Worm (Caenorhabditis elegans) whole organism, young adult: ENCODE data around the gene ZK1307.1.

Source experiments
- D2030.7 ChIP-seq: fragments of 200-800 bp; sonication (Bioruptor generic); IDR thresholded peaks from 2 replicates; pipeline ENCODE4 v1.3.6; 2022; ENCODE audit warnings: missing genetic modification reagents, missing genetic modification characterization, missing compliant biosample characterization
- F10E7.11 ChIP-seq: sonication (generic microtip); optimal IDR thresholded peaks from 2 replicates; lab custom pipeline; 2017; ENCODE audit warnings: mild to moderate bottlenecking, missing genetic modification characterization, moderate library complexity, missing compliant biosample characterization
- F22D6.2 ChIP-seq: sonication (generic microtip); optimal IDR thresholded peaks from 2 replicates; lab custom pipeline; 2016; ENCODE audit warnings: mild to moderate bottlenecking, missing genetic modification characterization, missing compliant biosample characterization
- F33H1.4 ChIP-seq: fragments of 200-800 bp; sonication (Bioruptor generic); IDR thresholded peaks from 2 replicates; pipeline ENCODE4 v1.3.6; 2022; ENCODE audit warnings: missing genetic modification reagents, missing genetic modification characterization, missing compliant biosample characterization
- F49E8.2 ChIP-seq: sonication (generic microtip); optimal IDR thresholded peaks from 3 replicates; lab custom pipeline; 2017; ENCODE audit warnings: missing genetic modification characterization, mild to moderate bottlenecking, missing compliant biosample characterization, antibody characterized with exemption, moderate library complexity; ENCODE audit not compliant: insufficient read depth
- F55B11.4 ChIP-seq: sonication (generic microtip); optimal IDR thresholded peaks from 2 replicates; lab custom pipeline; 2016; ENCODE audit warnings: missing compliant biosample characterization, missing genetic modification characterization, borderline replicate concordance; ENCODE audit not compliant: insufficient read depth
- F57C9.4 ChIP-seq: sonication (generic microtip); optimal IDR thresholded peaks from 2 replicates; lab custom pipeline; 2017; ENCODE audit warnings: mild to moderate bottlenecking, missing genetic modification characterization, missing compliant biosample characterization
- K12H6.12 ChIP-seq: fragments of 200-800 bp; sonication (Bioruptor generic); optimal IDR thresholded peaks from 2 replicates; lab custom pipeline; 2018; ENCODE audit warnings: mild to moderate bottlenecking, missing genetic modification characterization, missing compliant biosample characterization
- Y53F4B.3 ChIP-seq: fragments of 200-800 bp; sonication (Bioruptor generic); IDR thresholded peaks from 2 replicates; pipeline ENCODE4 v1.3.6; 2022; ENCODE audit warnings: missing genetic modification reagents, missing genetic modification characterization, missing compliant biosample characterization
- Y56A3A.18 ChIP-seq: fragments of 200-800 bp; sonication (Bioruptor generic); IDR thresholded peaks from 2 replicates; pipeline ENCODE4 v1.3.6; 2022; ENCODE audit warnings: missing genetic modification reagents, missing genetic modification characterization, missing compliant biosample characterization
- aptf-3 ChIP-seq: fragments of 200-800 bp; sonication (Bioruptor generic); IDR thresholded peaks from 2 replicates; pipeline ENCODE4 v1.3.6; 2022; ENCODE audit warnings: missing genetic modification characterization, missing compliant biosample characterization
- atf-7 ChIP-seq: sonication (generic microtip); optimal IDR thresholded peaks from 2 replicates; lab custom pipeline; 2017; ENCODE audit warnings: mild to moderate bottlenecking, missing genetic modification characterization, missing compliant biosample characterization
- athp-1 ChIP-seq: sonication (generic microtip); optimal IDR thresholded peaks from 2 replicates; lab custom pipeline; 2017; ENCODE audit warnings: mild to moderate bottlenecking, missing genetic modification characterization, missing compliant biosample characterization
- ccch-3 ChIP-seq: fragments of 200-800 bp; sonication (Bioruptor generic); optimal IDR thresholded peaks from 2 replicates; lab custom pipeline; 2018; ENCODE audit warnings: mild to moderate bottlenecking, missing genetic modification characterization, missing compliant biosample characterization
- cebp-1 ChIP-seq, 2 experiments: fragments of 200-800 bp in 1 of 2; sonication (Bioruptor generic) in 1 of 2; sonication (generic microtip) in 1 of 2; IDR thresholded peaks in 1 of 2; optimal IDR thresholded peaks in 1 of 2; 2 replicates each; pipeline versions ENCODE4 v1.3.6 to Lab custom; 2017 to 2022; ENCODE audit warnings: missing compliant biosample characterization in 2 of 2, missing genetic modification characterization in 2 of 2, mild to moderate bottlenecking in 1 of 2, missing genetic modification reagents in 1 of 2, moderate library complexity in 1 of 2
- cebp-2 ChIP-seq: fragments of 200-800 bp; sonication (Bioruptor generic); IDR thresholded peaks from 2 replicates; pipeline ENCODE4 v1.3.6; 2022; ENCODE audit warnings: missing genetic modification characterization, missing compliant biosample characterization
- ceh-100 ChIP-seq: fragments of 200-800 bp; sonication (Bioruptor generic); IDR thresholded peaks from 2 replicates; pipeline ENCODE4 v1.3.6; 2022; ENCODE audit warnings: missing genetic modification reagents, missing genetic modification characterization, missing compliant biosample characterization
- ceh-58 ChIP-seq: fragments of 200-800 bp; sonication (Bioruptor generic); IDR thresholded peaks from 2 replicates; pipeline ENCODE4 v1.3.6; 2022; ENCODE audit warnings: missing genetic modification characterization, missing compliant biosample characterization
- dox-1 ChIP-seq: fragments of 200-800 bp; sonication (Bioruptor generic); IDR thresholded peaks from 2 replicates; pipeline ENCODE4 v1.3.6; 2022; ENCODE audit warnings: missing genetic modification reagents, missing genetic modification characterization, missing compliant biosample characterization
- dpff-1 ChIP-seq: sonication (generic microtip); optimal IDR thresholded peaks from 2 replicates; lab custom pipeline; 2017; ENCODE audit warnings: mild to moderate bottlenecking, missing genetic modification characterization, missing compliant biosample characterization
- egl-44 ChIP-seq: fragments of 200-800 bp; sonication (Bioruptor generic); IDR thresholded peaks from 2 replicates; pipeline ENCODE4 v1.3.6; 2022; ENCODE audit warnings: missing genetic modification reagents, missing genetic modification characterization, missing compliant biosample characterization
- ekl-4 ChIP-seq: fragments of 200-800 bp; sonication (Bioruptor generic); IDR thresholded peaks from 2 replicates; pipeline ENCODE4 v1.3.6; 2022; ENCODE audit warnings: missing genetic modification reagents, missing genetic modification characterization, missing compliant biosample characterization
- fkh-3 ChIP-seq: sonication (generic microtip); optimal IDR thresholded peaks from 2 replicates; lab custom pipeline; 2016; ENCODE audit warnings: mild to moderate bottlenecking, missing genetic modification characterization, missing compliant biosample characterization
- gei-17 ChIP-seq: fragments of 200-800 bp; sonication (Bioruptor generic); optimal IDR thresholded peaks from 2 replicates; lab custom pipeline; 2018; ENCODE audit warnings: mild to moderate bottlenecking, missing genetic modification characterization, missing compliant biosample characterization
- him-1 ChIP-seq: sonication (generic microtip); optimal IDR thresholded peaks from 2 replicates; lab custom pipeline; 2016; ENCODE audit warnings: missing genotype, missing genetic modification reagents, missing genetic modification characterization, missing compliant biosample characterization
- hlh-12 ChIP-seq: sonication (generic microtip); optimal IDR thresholded peaks from 2 replicates; lab custom pipeline; 2016; ENCODE audit warnings: missing genetic modification characterization, missing compliant biosample characterization
- hlh-26 ChIP-seq: fragments of 200-800 bp; sonication (Bioruptor generic); conservative IDR thresholded peaks from 2 replicates; pipeline ENCODE4 v1.3.6; 2022; ENCODE audit warnings: missing genetic modification reagents, missing genetic modification characterization, missing compliant biosample characterization
- hmg-20 ChIP-seq: fragments of 200-800 bp; sonication (Bioruptor generic); IDR thresholded peaks from 2 replicates; pipeline ENCODE4 v1.3.6; 2022; ENCODE audit warnings: missing genetic modification reagents, missing genetic modification characterization, missing compliant biosample characterization
- lin-54 ChIP-seq: fragments of 200-800 bp; sonication (Bioruptor generic); optimal IDR thresholded peaks from 2 replicates; lab custom pipeline; 2018; ENCODE audit warnings: mild to moderate bottlenecking, missing genetic modification characterization, missing compliant biosample characterization
- madf-10 ChIP-seq: sonication (generic microtip); optimal IDR thresholded peaks from 2 replicates; lab custom pipeline; 2016; ENCODE audit warnings: mild to moderate bottlenecking, missing genetic modification characterization, missing compliant biosample characterization
- mcd-1 ChIP-seq: fragments of 200-800 bp; sonication (Bioruptor generic); IDR thresholded peaks from 2 replicates; pipeline ENCODE4 v1.3.6; 2022; ENCODE audit warnings: missing genetic modification reagents, missing genetic modification characterization, missing compliant biosample characterization
- mel-28 ChIP-seq: sonication (generic microtip); optimal IDR thresholded peaks from 2 replicates; lab custom pipeline; 2016; ENCODE audit warnings: borderline replicate concordance, mild to moderate bottlenecking, missing genetic modification characterization, missing compliant biosample characterization
- nfya-1 ChIP-seq: sonication (generic microtip); optimal IDR thresholded peaks from 2 replicates; lab custom pipeline; 2017; ENCODE audit warnings: antibody characterized with exemption, missing compliant biosample characterization, missing genetic modification characterization, borderline replicate concordance; ENCODE audit not compliant: insufficient read depth
- nhr-179 ChIP-seq: sonication (generic microtip); optimal IDR thresholded peaks from 2 replicates; lab custom pipeline; 2016; ENCODE audit warnings: mild to moderate bottlenecking, missing genetic modification characterization, missing compliant biosample characterization
- nhr-27 ChIP-seq: fragments of 200-800 bp; sonication (Bioruptor generic); optimal IDR thresholded peaks from 2 replicates; lab custom pipeline; 2018; ENCODE audit warnings: mild to moderate bottlenecking, missing genetic modification characterization, moderate library complexity, missing compliant biosample characterization
- nhr-80 ChIP-seq: sonication (generic microtip); optimal IDR thresholded peaks from 2 replicates; lab custom pipeline; 2016; ENCODE audit warnings: missing genetic modification characterization, missing compliant biosample characterization
- nhr-90 ChIP-seq: sonication (generic microtip); optimal IDR thresholded peaks from 2 replicates; lab custom pipeline; 2016; ENCODE audit warnings: missing genotype, mild to moderate bottlenecking, missing genetic modification characterization, missing compliant biosample characterization
- pbrm-1 ChIP-seq: fragments of 200-800 bp; sonication (Bioruptor generic); IDR thresholded peaks from 2 replicates; pipeline ENCODE4 v1.3.6; 2022; ENCODE audit warnings: missing genetic modification reagents, missing genetic modification characterization, missing compliant biosample characterization
- rec-8 ChIP-seq, 2 experiments: sonication (generic microtip); optimal IDR thresholded peaks; 2 replicates each; lab custom pipeline; 2016; ENCODE audit warnings: mild to moderate bottlenecking in 2 of 2, missing genetic modification characterization in 2 of 2, missing genetic modification reagents in 2 of 2, missing genotype in 2 of 2, missing biosample characterization in 1 of 2, missing compliant biosample characterization in 1 of 2, moderate library complexity in 1 of 2
- sdz-38 ChIP-seq: sonication (generic microtip); optimal IDR thresholded peaks from 2 replicates; lab custom pipeline; 2016; ENCODE audit warnings: missing genotype, missing genetic modification characterization, missing compliant biosample characterization
- snpc-3.4 ChIP-seq: sonication (generic microtip); optimal IDR thresholded peaks from 2 replicates; lab custom pipeline; 2017; ENCODE audit warnings: missing genetic modification characterization, mild to moderate bottlenecking, missing compliant biosample characterization, antibody characterized with exemption, moderate library complexity, missing genotype, missing genetic modification reagents
- snpc-4 ChIP-seq, 5 experiments: fragments of 150-350 bp in 1 of 5; sonication (generic microtip) in 4 of 5; optimal IDR thresholded peaks; 2 replicates each; lab custom pipeline; 2014 to 2018; ENCODE audit warnings: missing genetic modification characterization in 5 of 5, missing biosample characterization in 3 of 5, antibody characterized with exemption in 2 of 5, mild to moderate bottlenecking in 2 of 5, missing compliant biosample characterization in 2 of 5, missing genotype in 2 of 5, moderate library complexity in 2 of 5, missing genetic modification reagents in 1 of 5
- tbp1 ChIP-seq: fragments of 200-800 bp; sonication (Bioruptor generic); optimal IDR thresholded peaks from 2 replicates; lab custom pipeline; 2018; ENCODE audit warnings: mild to moderate bottlenecking, missing genetic modification characterization, missing compliant biosample characterization
- xnd-1 ChIP-seq: sonication (generic microtip); optimal IDR thresholded peaks from 2 replicates; lab custom pipeline; 2016; ENCODE audit warnings: missing genotype, missing genetic modification reagents, missing genetic modification characterization, missing compliant biosample characterization
- ztf-18 ChIP-seq: sonication (generic microtip); optimal IDR thresholded peaks from 2 replicates; lab custom pipeline; 2016; ENCODE audit warnings: missing genotype, mild to moderate bottlenecking, missing genetic modification characterization, missing compliant biosample characterization
- ztf-22 ChIP-seq: fragments of 200-800 bp; sonication (Bioruptor generic); optimal IDR thresholded peaks from 2 replicates; lab custom pipeline; 2018; ENCODE audit warnings: mild to moderate bottlenecking, missing genetic modification characterization, moderate library complexity, missing compliant biosample characterization

Gene ZK1307.1

ce11 chrII:9617039-9617901 lies 38.1 kb downstream of the ZK1307.1 start, which contains the start of gene hal-3 (continued):
- TF ChIP-seq F22D6.2 (tag; lab: Kevin White, UChicago) (no peak), mel-28 (tag; lab: Kevin White, UChicago) (no peak), nhr-179 (tag; lab: Kevin White, UChicago) (no peak), tbp1 (GFP tag; lab: Kevin White, UChicago) (peak; percentile 20), D2030.7 (GFP tag; lab: Robert Waterston, UW) (no peak), ceh-100 (GFP tag; lab: Robert Waterston, UW) (no peak), nhr-80 (no peak), egl-44 (GFP tag; lab: Robert Waterston, UW) (peak; percentile 9; the same call in 1 of the 2 replicates), rec-8 (tag; optimal IDR thresholded peaks at IDR 0.05; lab: Kevin White, UChicago) (no peak), ztf-18 (tag; lab: Kevin White, UChicago) (no peak), ceh-58 (GFP tag; lab: Robert Waterston, UW) (no peak), ztf-22 (GFP tag; lab: Kevin White, UChicago) (no peak), K12H6.12 (no peak), hlh-12 (tag; lab: Kevin White, UChicago) (no peak), dox-1 (no peak), dpff-1 (tag; lab: Kevin White, UChicago) (peak; percentile 55), gei-17 (GFP tag; lab: Kevin White, UChicago) (no peak), pbrm-1 (no peak; the same call in 1 of the 2 replicates), hlh-26 (GFP tag; lab: Robert Waterston, UW) (no peak), athp-1 (no peak), madf-10 (no peak), atf-7 (tag; lab: Kevin White, UChicago) (no peak), sdz-38 (no peak), hmg-20 (GFP tag; lab: Robert Waterston, UW) (no peak), F10E7.11 (peak; percentile 61), nhr-90 (peak; percentile 24), ekl-4 (GFP tag; lab: Robert Waterston, UW) (no peak), F33H1.4 (GFP tag; lab: Robert Waterston, UW) (no peak), aptf-3 (GFP tag; lab: Robert Waterston, UW) (no peak), nhr-27 (tag; lab: Kevin White, UChicago) (no peak), lin-54 (GFP tag; lab: Kevin White, UChicago) (peak; percentile 25), cebp-1 (GFP tag; IDR thresholded peaks at IDR 0.05; lab: Robert Waterston, UW) (no peak), cebp-1 (tag; optimal IDR thresholded peaks at IDR 0.05; lab: Kevin White, UChicago) (peak; percentile 61), cebp-2 (0 out of 2 replicates have a peak, but pooled peaks have one; percentile 59), fkh-3 (tag; lab: Kevin White, UChicago) (no peak), F49E8.2 (tag; lab: Kevin White, UChicago) (no peak), snpc-3.4 (tag; lab: Kevin White, UChicago) (no peak), nfya-1 (tag; lab: Kevin White, UChicago) (no peak), Y56A3A.18 (GFP tag; lab: Robert Waterston, UW) (no peak), Y53F4B.3 (GFP tag; lab: Robert Waterston, UW) (no peak), snpc-4 (GFP tag; optimal IDR thresholded peaks at IDR 0.05; lab: Kevin White, UChicago) (no peak), snpc-4 (tag; optimal IDR thresholded peaks at IDR 0.05; lab: Kevin White, UChicago) (no peak), ccch-3 (GFP tag; lab: Kevin White, UChicago) (no peak), mcd-1 (GFP tag; lab: Robert Waterston, UW) (0 out of 2 replicates have a peak, but pooled peaks have one; percentile 16), xnd-1 (tag; lab: Kevin White, UChicago) (no peak), him-1 (tag; lab: Kevin White, UChicago) (peak; percentile 23), F57C9.4 (tag; lab: Kevin White, UChicago) (no peak), F55B11.4 (tag; lab: Kevin White, UChicago) (no peak)
